Worm (Caenorhabditis elegans) whole organism, L2 larva: ENCODE measurements around the gene mig-6.

Source experiments
- R02D3.7 ChIP-seq: fragments of 150-350 bp; optimal IDR thresholded peaks from 2 replicates; lab custom pipeline; 2014; ENCODE audit warnings: missing biosample characterization, missing genetic modification characterization
- blmp-1 ChIP-seq: sonication (generic microtip); optimal IDR thresholded peaks from 2 replicates; lab custom pipeline; 2017; ENCODE audit warnings: missing genetic modification characterization, mild to moderate bottlenecking, missing compliant biosample characterization, antibody characterized with exemption, moderate library complexity; ENCODE audit not compliant: insufficient read depth
- egl-27 ChIP-seq: sonication (generic microtip); optimal IDR thresholded peaks from 3 replicates; lab custom pipeline; 2017; ENCODE audit warnings: missing biosample characterization, missing genetic modification reagents, missing genetic modification characterization
- elt-1 ChIP-seq: fragments of 150-350 bp; optimal IDR thresholded peaks from 2 replicates; lab custom pipeline; 2014; ENCODE audit warnings: missing biosample characterization, missing genetic modification characterization
- fos-1 ChIP-seq: fragments of 150-350 bp; optimal IDR thresholded peaks from 2 replicates; lab custom pipeline; 2014; ENCODE audit warnings: missing biosample characterization, missing genetic modification characterization
- lin-39 ChIP-seq: fragments of 150-350 bp; optimal IDR thresholded peaks from 2 replicates; lab custom pipeline; 2014; ENCODE audit warnings: missing biosample characterization, missing genetic modification reagents, missing genetic modification characterization
- mbf-1 ChIP-seq: sonication (generic microtip); optimal IDR thresholded peaks from 2 replicates; lab custom pipeline; 2017; ENCODE audit warnings: missing biosample characterization, missing genetic modification characterization
- nhr-12 ChIP-seq: fragments of 150-350 bp; optimal IDR thresholded peaks from 2 replicates; lab custom pipeline; 2014; ENCODE audit warnings: missing biosample characterization, missing genetic modification characterization
- nhr-237 ChIP-seq: fragments of 150-350 bp; optimal IDR thresholded peaks from 2 replicates; lab custom pipeline; 2014; ENCODE audit warnings: missing biosample characterization, missing genetic modification characterization
- nhr-25 ChIP-seq: fragments of 150-350 bp; sonication (generic microtip); optimal IDR thresholded peaks from 3 replicates; lab custom pipeline; 2014; ENCODE audit warnings: missing biosample characterization, missing genetic modification characterization
- snpc-4 ChIP-seq: fragments of 150-350 bp; optimal IDR thresholded peaks from 2 replicates; lab custom pipeline; 2014; ENCODE audit warnings: missing biosample characterization, missing genetic modification characterization
- zag-1 ChIP-seq: fragments of 150-350 bp; optimal IDR thresholded peaks from 2 replicates; lab custom pipeline; 2014; ENCODE audit warnings: missing biosample characterization, missing genetic modification characterization
- ztf-11 ChIP-seq: sonication (generic microtip); optimal IDR thresholded peaks from 2 replicates; lab custom pipeline; 2017; ENCODE audit warnings: missing biosample characterization, missing genetic modification characterization

DNA sequence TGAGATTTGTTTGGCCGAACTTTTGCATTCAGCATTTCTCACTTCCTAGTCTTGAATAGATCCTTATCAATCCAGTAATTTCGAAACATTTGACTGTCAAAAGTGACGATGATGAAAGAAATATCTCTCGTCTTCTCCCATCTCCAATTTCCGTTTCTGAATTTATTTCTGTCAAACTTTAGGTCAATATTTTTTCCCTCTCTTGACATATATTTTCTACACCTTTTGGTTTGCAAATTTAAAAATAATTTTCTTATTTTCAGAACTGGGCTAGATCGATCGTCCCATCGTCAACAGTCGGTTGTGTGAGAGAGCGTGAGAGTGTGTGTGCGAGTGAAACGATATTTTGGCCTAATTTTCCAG, 22.2 kb upstream of the mig-6 start, which contains the start of gene xpo-1:
- no peak for TF ChIP-seq blmp-1 (tag; lab: Kevin White, UChicago)
- no peak for TF ChIP-seq egl-27 (tag; lab: Kevin White, UChicago)
- no peak for TF ChIP-seq mbf-1
- TF ChIP-seq zag-1 (tag; lab: Kevin White, UChicago), result no peak
- TF ChIP-seq elt-1 (tag; lab: Kevin White, UChicago), result no peak
- no peak for TF ChIP-seq ztf-11 (tag; lab: Kevin White, UChicago)
- no peak for TF ChIP-seq R02D3.7 (tag; lab: Kevin White, UChicago)
- TF ChIP-seq snpc-4 (tag; lab: Kevin White, UChicago), result no peak
- no peak for TF ChIP-seq nhr-12 (tag; lab: Kevin White, UChicago)
- no peak for TF ChIP-seq nhr-237
- no peak for TF ChIP-seq lin-39
- TF ChIP-seq nhr-25 (tag; lab: Kevin White, UChicago), result no peak
- TF ChIP-seq fos-1 (tag; lab: Kevin White, UChicago), result no peak
